Worm (Caenorhabditis elegans) whole organism, L4 larva: ENCODE results near the gene F54F7.14.

Experiments used
- F49E8.2 ChIP-seq: sonication (generic microtip); optimal IDR thresholded peaks from 2 replicates; lab custom pipeline; 2016; ENCODE audit warnings: missing compliant biosample characterization, mild to moderate bottlenecking, missing genetic modification characterization, borderline replicate concordance
- R02D3.7 ChIP-seq: fragments of 150-350 bp; sonication (generic microtip); optimal IDR thresholded peaks from 3 replicates; lab custom pipeline; 2014; ENCODE audit warnings: missing biosample characterization, missing genetic modification characterization
- T26A8.4 ChIP-seq: fragments of 200-800 bp; sonication (Bioruptor generic); IDR thresholded peaks from 2 replicates; pipeline ENCODE4 v1.3.6; 2022; ENCODE audit warnings: missing genetic modification characterization, missing compliant biosample characterization
- Y75B8A.6 ChIP-seq: fragments of 200-800 bp; sonication (Bioruptor generic); IDR thresholded peaks from 2 replicates; pipeline ENCODE4 v1.3.6; 2022; ENCODE audit warnings: missing genetic modification reagents, missing genetic modification characterization, missing compliant biosample characterization
- aha-1 ChIP-seq: fragments of 150-350 bp; peaks from one replicate; lab custom pipeline; 2014; ENCODE audit warnings: missing biosample characterization, missing genetic modification characterization
- arid-1 ChIP-seq: fragments of 200-800 bp; sonication (Bioruptor generic); conservative IDR thresholded peaks from 2 replicates; pipeline ENCODE4 v1.3.6; 2022; ENCODE audit warnings: missing genetic modification reagents, missing genetic modification characterization, missing compliant biosample characterization
- ceh-20 ChIP-seq: fragments of 200-800 bp; sonication (Bioruptor generic); IDR thresholded peaks from 2 replicates; pipeline ENCODE4 v1.3.6; 2022; ENCODE audit warnings: missing genetic modification reagents, missing genetic modification characterization, missing compliant biosample characterization
- ceh-28 ChIP-seq: fragments of 150-350 bp; optimal IDR thresholded peaks from 2 replicates; lab custom pipeline; 2014; ENCODE audit warnings: missing biosample characterization, missing genetic modification reagents, missing genetic modification characterization
- ctbp-1 ChIP-seq: fragments of 200-800 bp; sonication (Bioruptor generic); IDR thresholded peaks from 2 replicates; pipeline ENCODE4 v1.3.6; 2022; ENCODE audit warnings: missing genetic modification reagents, missing genetic modification characterization, missing compliant biosample characterization
- daf-16 ChIP-seq, 3 experiments: sonication (generic microtip); optimal IDR thresholded peaks; 2 replicates each; lab custom pipeline; 2016 to 2017; ENCODE audit warnings: missing genetic modification characterization in 3 of 3, missing genetic modification reagents in 3 of 3, mild to moderate bottlenecking in 2 of 3, missing compliant biosample characterization in 2 of 3, missing biosample characterization in 1 of 3, moderate library complexity in 1 of 3
- daf-8 ChIP-seq: fragments of 200-800 bp; sonication (Bioruptor generic); IDR thresholded peaks from 2 replicates; pipeline ENCODE4 v1.3.6; 2022; ENCODE audit warnings: missing genetic modification characterization, missing compliant biosample characterization
- dmd-8 ChIP-seq: fragments of 200-800 bp; sonication (Bioruptor generic); IDR thresholded peaks from 2 replicates; pipeline ENCODE4 v1.3.6; 2022; ENCODE audit warnings: missing genetic modification characterization, missing compliant biosample characterization
- dpl-1 ChIP-seq: fragments of 150-350 bp; optimal IDR thresholded peaks from 2 replicates; lab custom pipeline; 2014; ENCODE audit warnings: missing biosample characterization, missing genetic modification reagents, missing genetic modification characterization
- egl-27 ChIP-seq: sonication (generic microtip); optimal IDR thresholded peaks from 3 replicates; lab custom pipeline; 2017; ENCODE audit warnings: missing biosample characterization, missing genetic modification reagents, missing genetic modification characterization
- egl-43 ChIP-seq: fragments of 200-800 bp; sonication (Bioruptor generic); IDR thresholded peaks from 2 replicates; pipeline ENCODE4 v1.3.6; 2022; ENCODE audit warnings: missing genetic modification reagents, missing genetic modification characterization, missing compliant biosample characterization
- hlh-11 ChIP-seq: fragments of 200-800 bp; sonication (Bioruptor generic); optimal IDR thresholded peaks from 2 replicates; lab custom pipeline; 2018; ENCODE audit warnings: mild to moderate bottlenecking, missing genetic modification characterization, missing compliant biosample characterization
- lin-39 ChIP-seq: fragments of 150-350 bp; optimal IDR thresholded peaks from 2 replicates; lab custom pipeline; 2014; ENCODE audit warnings: missing biosample characterization, missing genetic modification reagents, missing genetic modification characterization
- mxl-2 ChIP-seq: fragments of 200-800 bp; sonication (Bioruptor generic); conservative IDR thresholded peaks from 2 replicates; pipeline ENCODE4 v1.3.6; 2022; ENCODE audit warnings: missing genetic modification reagents, missing genetic modification characterization, missing compliant biosample characterization
- mxl-3 ChIP-seq: fragments of 200-800 bp; sonication (Bioruptor generic); optimal IDR thresholded peaks from 2 replicates; lab custom pipeline; 2018; ENCODE audit warnings: mild to moderate bottlenecking, missing genetic modification characterization, missing compliant biosample characterization
- nhr-102 ChIP-seq: sonication (generic microtip); optimal IDR thresholded peaks from 2 replicates; lab custom pipeline; 2016; ENCODE audit warnings: mild to moderate bottlenecking, missing genetic modification characterization, moderate library complexity, missing compliant biosample characterization
- nhr-11 ChIP-seq: fragments of 150-350 bp; optimal IDR thresholded peaks from 2 replicates; lab custom pipeline; 2014; ENCODE audit warnings: missing biosample characterization, missing genetic modification characterization
- nhr-25 ChIP-seq: sonication (generic microtip); optimal IDR thresholded peaks from 2 replicates; lab custom pipeline; 2017; ENCODE audit warnings: missing genetic modification characterization, mild to moderate bottlenecking, missing compliant biosample characterization, antibody characterized with exemption, moderate library complexity, borderline replicate concordance; ENCODE audit not compliant: insufficient read depth
- nhr-28 ChIP-seq: fragments of 150-350 bp; optimal IDR thresholded peaks from 2 replicates; lab custom pipeline; 2014; ENCODE audit warnings: missing biosample characterization, missing genetic modification characterization
- nhr-41 ChIP-seq: fragments of 200-800 bp; sonication (Bioruptor generic); IDR thresholded peaks from 2 replicates; pipeline ENCODE4 v1.3.6; 2022; ENCODE audit warnings: missing genetic modification reagents, missing genetic modification characterization, missing compliant biosample characterization
- nhr-48 ChIP-seq: sonication (generic microtip); optimal IDR thresholded peaks from 2 replicates; lab custom pipeline; 2016; ENCODE audit warnings: mild to moderate bottlenecking, missing genetic modification characterization, missing compliant biosample characterization
- nhr-76 ChIP-seq: fragments of 150-350 bp; optimal IDR thresholded peaks from 2 replicates; lab custom pipeline; 2014; ENCODE audit warnings: missing biosample characterization, missing genetic modification characterization
- pha-4 ChIP-seq, 2 experiments: fragments of 150-350 bp in 1 of 2; fragments of 200-800 bp in 1 of 2; sonication (Bioruptor generic) in 1 of 2; IDR thresholded peaks in 1 of 2; optimal IDR thresholded peaks in 1 of 2; 2 replicates each; pipeline versions ENCODE4 v1.3.6 to Lab custom; 2014 to 2022; ENCODE audit warnings: missing genetic modification characterization in 2 of 2, missing genetic modification reagents in 2 of 2, missing biosample characterization in 1 of 2, missing compliant biosample characterization in 1 of 2
- php-3 ChIP-seq: fragments of 200-800 bp; sonication (Bioruptor generic); IDR thresholded peaks from 2 replicates; pipeline ENCODE4 v1.3.6; 2022; ENCODE audit warnings: missing genetic modification reagents, missing genetic modification characterization, missing compliant biosample characterization
- rbr-2 ChIP-seq: sonication (generic microtip); optimal IDR thresholded peaks from 2 replicates; lab custom pipeline; 2016; ENCODE audit warnings: missing genotype, missing genetic modification characterization, missing compliant biosample characterization
- set-16 ChIP-seq: fragments of 200-800 bp; sonication (Bioruptor generic); IDR thresholded peaks from 2 replicates; pipeline ENCODE4 v1.3.6; 2022; ENCODE audit warnings: missing genetic modification reagents, missing genetic modification characterization, missing compliant biosample characterization
- snpc-1.2 ChIP-seq: fragments of 200-800 bp; sonication (Bioruptor generic); IDR thresholded peaks from 2 replicates; pipeline ENCODE4 v1.3.6; 2022; ENCODE audit warnings: missing genetic modification reagents, missing genetic modification characterization, missing compliant biosample characterization
- unc-62 ChIP-seq, 3 experiments: fragments of 150-350 bp in 1 of 3; sonication (generic microtip); optimal IDR thresholded peaks in 2 of 3; peaks in 1 of 3; 1 replicate in 1 of 3; 2 replicates in 2 of 3; lab custom pipeline; 2014 to 2017; ENCODE audit warnings: missing biosample characterization in 3 of 3, missing genetic modification characterization in 3 of 3, missing genetic modification reagents in 3 of 3, missing genotype in 1 of 3
- zag-1 ChIP-seq: fragments of 150-350 bp; optimal IDR thresholded peaks from 2 replicates; lab custom pipeline; 2014; ENCODE audit warnings: missing biosample characterization, missing genetic modification characterization

F54F7.14 gene

DNA sequence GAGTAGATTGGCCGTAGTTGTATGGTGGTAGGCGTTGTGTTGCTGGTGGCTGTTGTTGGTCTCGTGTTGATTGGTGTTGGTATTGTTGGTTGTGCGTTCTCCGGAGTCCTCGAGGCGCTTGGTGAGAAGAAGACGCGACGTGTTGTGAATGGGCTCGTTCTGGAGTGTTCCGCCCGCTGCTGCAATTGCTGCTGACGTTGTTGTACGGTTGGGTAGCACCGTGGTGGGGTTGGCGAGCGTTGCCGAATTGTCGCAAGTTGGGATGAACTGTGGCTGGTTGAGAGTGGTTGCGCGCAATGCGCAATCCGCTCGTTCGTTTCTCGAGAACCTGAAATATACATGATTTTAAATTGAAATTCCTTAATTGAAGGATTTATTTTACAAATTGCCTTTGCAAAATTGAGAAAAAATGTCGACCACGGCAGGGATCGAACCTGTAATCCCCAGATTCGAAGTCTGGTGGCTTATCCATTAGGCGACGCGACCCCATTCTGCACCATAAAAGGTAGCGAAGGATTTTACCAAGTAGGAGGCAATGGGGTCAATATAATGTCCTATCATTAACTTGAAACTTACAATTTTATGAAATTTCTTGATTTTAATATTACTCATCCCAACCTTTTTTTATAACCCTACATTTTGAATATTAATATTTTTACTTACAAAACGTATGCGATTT is 44.4 kb upstream of the F54F7.14 start (continued):
- no peak for TF ChIP-seq snpc-1.2 (GFP tag; lab: Robert Waterston, UW)
- TF ChIP-seq lin-39 = no peak
- TF ChIP-seq T26A8.4 = no peak
- 0 out of 2 replicates have a peak, but pooled peaks have one; percentile 26 for TF ChIP-seq egl-43 (GFP tag; lab: Robert Waterston, UW)
- TF ChIP-seq nhr-102 = no peak
- no peak for TF ChIP-seq Y75B8A.6 (GFP tag; lab: Robert Waterston, UW)

DNA sequence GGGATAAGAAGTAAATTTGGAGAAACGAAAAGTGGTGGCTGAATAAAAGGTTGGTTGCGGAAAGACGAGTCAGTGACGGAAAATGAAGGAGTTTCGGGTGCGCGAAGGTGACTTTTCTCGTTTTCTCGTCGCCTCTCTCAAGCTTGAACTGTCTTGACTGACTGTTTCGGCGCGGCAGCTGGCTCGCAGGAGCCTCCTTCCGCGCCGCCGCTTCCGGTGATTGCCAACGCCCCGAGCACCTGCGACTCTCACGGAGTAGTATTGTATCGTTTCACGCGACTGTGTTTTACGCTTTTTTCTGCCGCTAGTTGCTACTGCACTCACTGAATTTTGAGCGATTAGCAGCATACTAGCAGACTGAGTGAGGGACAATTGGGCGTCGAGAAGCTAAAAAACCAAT is 36.0 kb upstream of the F54F7.14 start, which contains the start of gene C34E11.2:
C34E11.2 (minus strand) TSS at position 84 of the 400 bp plus-strand sequence.
- TF ChIP-seq ctbp-1 (no peak), nhr-48 (tag; lab: Kevin White, UChicago) (no peak), set-16 (GFP tag; lab: Robert Waterston, UW) (peak; percentile 87), nhr-76 (tag; lab: Kevin White, UChicago) (no peak), aha-1 (tag; lab: Kevin White, UChicago) (no peak), egl-43 (GFP tag; lab: Robert Waterston, UW) (0 out of 2 replicates have a peak, but pooled peaks have one; percentile 44), pha-4 (GFP tag; IDR thresholded peaks at IDR 0.05; lab: Robert Waterston, UW) (no peak), pha-4 (tag; optimal IDR thresholded peaks at IDR 0.05; lab: Kevin White, UChicago) (no peak)
- TF ChIP-seq, all 104 proteins: peak for 2

DNA sequence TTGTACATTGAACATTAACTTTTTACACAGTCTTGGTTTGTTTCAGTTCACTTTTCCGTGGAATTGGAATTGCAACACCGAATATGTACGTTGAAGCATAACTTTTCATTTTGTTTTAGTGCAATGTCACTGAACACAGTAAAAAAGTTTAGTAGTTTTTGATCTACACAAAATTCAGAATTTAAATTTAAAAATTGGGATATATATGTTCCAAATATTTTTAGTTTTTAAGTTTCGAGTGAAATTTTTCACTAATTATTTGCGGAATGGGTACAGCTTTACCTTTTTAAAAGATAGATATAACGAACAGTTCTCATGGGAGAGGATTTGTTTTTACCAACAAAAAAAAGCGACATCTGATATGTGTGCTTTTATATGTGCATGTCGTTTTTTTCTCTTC is 33.8 kb upstream of the F54F7.14 start:
- no peak for TF ChIP-seq F49E8.2 (tag; lab: Kevin White, UChicago)
- TF ChIP-seq aha-1 (tag; lab: Kevin White, UChicago) = peak; percentile 92

DNA sequence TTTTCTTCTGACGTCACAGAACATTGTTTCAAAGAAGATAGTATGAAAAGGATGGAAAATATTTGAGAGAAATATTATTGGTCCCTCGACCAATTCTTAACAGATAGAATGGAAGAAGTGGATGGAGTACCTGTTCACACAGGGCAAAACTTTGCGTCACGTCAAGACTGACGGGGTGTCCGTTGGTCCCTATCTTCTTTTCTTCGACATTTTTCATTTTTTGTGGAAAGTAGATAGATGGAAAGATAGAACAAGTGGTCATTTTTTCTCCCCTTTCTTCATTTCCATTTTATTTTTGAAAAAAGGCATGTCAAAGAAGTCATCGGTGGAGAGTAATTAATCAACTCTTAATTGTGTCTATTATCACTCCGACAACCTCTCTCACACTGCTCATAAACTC is 32.0 kb upstream of the F54F7.14 start:
- TF ChIP-seq daf-16 (GFP tag; optimal IDR thresholded peaks at IDR 0.05; lab: Kevin White, UChicago) = peak in 1 of 2 experiments; percentile 41
- no peak for TF ChIP-seq daf-16 (tag; optimal IDR thresholded peaks at IDR 0.05; lab: Kevin White, UChicago)
- no peak for TF ChIP-seq dpl-1 (GFP tag; lab: Kevin White, UChicago)

- TF ChIP-seq unc-62 (GFP tag; optimal IDR thresholded peaks at IDR 0.05 in 1 of 2; lab: Kevin White, UChicago) (peak in 1 of 2 experiments; percentile 94), unc-62 (tag; optimal IDR thresholded peaks at IDR 0.05; lab: Kevin White, UChicago) (no peak), hlh-11 (peak; percentile 19), aha-1 (tag; lab: Kevin White, UChicago) (peak; percentile 90), pha-4 (GFP tag; IDR thresholded peaks at IDR 0.05; lab: Robert Waterston, UW) (no peak), pha-4 (tag; optimal IDR thresholded peaks at IDR 0.05; lab: Kevin White, UChicago) (no peak), dmd-8 (no peak), nhr-11 (tag; lab: Kevin White, UChicago) (no peak), nhr-28 (tag; lab: Kevin White, UChicago) (no peak), arid-1 (GFP tag; lab: Robert Waterston, UW) (no peak), ceh-20 (GFP tag; lab: Robert Waterston, UW) (no peak; the same call in 1 of the 2 replicates), nhr-48 (tag; lab: Kevin White, UChicago) (no peak)
Observed at ce11 chrX:11821159-11821720, 29.4 kb upstream of the F54F7.14 start.

ce11 chrX:11823704-11824103 is 27.0 kb upstream of the F54F7.14 start, which contains the start of gene tag-241:
Gene tag-241, plus strand, starts transcription at chrX:11824004.
- TF ChIP-seq ceh-28 (tag; lab: Kevin White, UChicago) = no peak
- TF ChIP-seq R02D3.7 (tag; lab: Kevin White, UChicago) = no peak
- TF ChIP-seq mxl-2 (GFP tag; lab: Robert Waterston, UW) = no peak
- TF ChIP-seq zag-1 (tag; lab: Kevin White, UChicago) = no peak
- TF ChIP-seq egl-27 (tag; lab: Kevin White, UChicago) = no peak
- TF ChIP-seq snpc-1.2 (GFP tag; lab: Robert Waterston, UW) = no peak
- TF ChIP-seq php-3 = no peak
- TF ChIP-seq daf-8 (GFP tag; lab: Robert Waterston, UW) = no peak
- no peak for TF ChIP-seq nhr-25 (tag; lab: Kevin White, UChicago)
- TF ChIP-seq mxl-3 (GFP tag; lab: Kevin White, UChicago) = no peak
- no peak for TF ChIP-seq nhr-41 (GFP tag; lab: Robert Waterston, UW)
- no peak for TF ChIP-seq rbr-2 (tag; lab: Kevin White, UChicago)
